Worm (Caenorhabditis elegans): ENCODE measurements around the gene sde-2.

ce11 chrV:13665089-13665488, 37.7 kb downstream of the sde-2 start, which contains the start of gene rde-12:
- TF ChIP-seq pes-1 (GFP tag; IDR thresholded peaks at IDR 0.05) = no peak
- no peak for TF ChIP-seq ama-1 (optimal IDR thresholded peaks at IDR 0.05)
- TF ChIP-seq tbx-37 (GFP tag; conservative IDR thresholded peaks at IDR 0.05) = no peak
- no peak for TF ChIP-seq flt-1 (GFP tag; IDR thresholded peaks at IDR 0.05)
- TF ChIP-seq scrt-1 (GFP tag; IDR thresholded peaks at IDR 0.05) = no peak
- no peak for TF ChIP-seq hmbx-1 (tag; optimal IDR thresholded peaks at IDR 0.05)
- TF ChIP-seq tbx-11 (GFP tag; IDR thresholded peaks at IDR 0.05) = no peak
- TF ChIP-seq sea-1 (GFP tag; conservative IDR thresholded peaks at IDR 0.05) = no peak
- no peak for TF ChIP-seq hmg-4 (GFP tag; optimal IDR thresholded peaks at IDR 0.05)
- TF ChIP-seq aly-1 (tag; optimal IDR thresholded peaks at IDR 0.05) = no peak
- no peak for TF ChIP-seq tra-4 (tag; optimal IDR thresholded peaks at IDR 0.05)
- TF ChIP-seq ceh-13 (GFP tag; optimal IDR thresholded peaks at IDR 0.05) = no peak
- no peak for TF ChIP-seq F13C5.2 (tag; optimal IDR thresholded peaks at IDR 0.05)
- TF ChIP-seq ets-7 (tag; optimal IDR thresholded peaks at IDR 0.05) = no peak
